Fruit fly (Drosophila melanogaster) whole organism, embryonic: ENCODE results near the gene CG16853.

ENCODE experiments used
- Asciz ChIP-seq: fragments of 200-800 bp; sonication (Bioruptor generic); optimal IDR thresholded peaks from 2 replicates; lab custom pipeline; 2017; ENCODE audit warnings: missing biosample characterization, mild to moderate bottlenecking, missing genetic modification characterization, missing genetic modification reagents
- CG1024 ChIP-seq: fragments of 200-800 bp; sonication (Bioruptor generic); IDR thresholded peaks from 2 replicates; pipeline ENCODE4 v1.3.6; 2022; ENCODE audit warnings: missing biosample characterization, missing genetic modification characterization
- CG10543 ChIP-seq: fragments of 200-800 bp; sonication (Bioruptor generic); optimal IDR thresholded peaks from 3 replicates; lab custom pipeline; 2017; ENCODE audit warnings: missing biosample characterization, mild to moderate bottlenecking, missing genetic modification characterization, moderate library complexity
- CG11085 ChIP-seq: fragments of 200-800 bp; sonication (Bioruptor generic); IDR thresholded peaks from 2 replicates; pipeline ENCODE4 v1.3.6; 2022; ENCODE audit warnings: missing biosample characterization, missing genetic modification characterization
- CG13424 ChIP-seq: fragments of 200-800 bp; sonication (Bioruptor generic); optimal IDR thresholded peaks from 2 replicates; lab custom pipeline; 2019; ENCODE audit warnings: missing biosample characterization, mild to moderate bottlenecking, missing genetic modification characterization, moderate library complexity
- CG16815 ChIP-seq: fragments of 200-800 bp; sonication (Bioruptor generic); optimal IDR thresholded peaks from 3 replicates; lab custom pipeline; 2017; ENCODE audit warnings: missing biosample characterization, mild to moderate bottlenecking, missing genetic modification characterization
- CG17328 ChIP-seq: fragments of 200-800 bp; sonication (Bioruptor generic); IDR thresholded peaks from 2 replicates; pipeline ENCODE4 v1.3.6; 2022; ENCODE audit warnings: missing biosample characterization, missing genetic modification characterization
- CG18262 ChIP-seq: fragments of 200-800 bp; optimal IDR thresholded peaks from 3 replicates; lab custom pipeline; 2019; ENCODE audit warnings: missing biosample characterization, mild to moderate bottlenecking, missing genetic modification characterization, moderate library complexity
- CG1832 ChIP-seq: fragments of 200-800 bp; sonication (Bioruptor generic); optimal IDR thresholded peaks from 2 replicates; lab custom pipeline; 2017; ENCODE audit warnings: missing biosample characterization, mild to moderate bottlenecking, missing genetic modification characterization, inconsistent platforms
- CG18619 ChIP-seq: fragments of 200-800 bp; sonication (Bioruptor generic); optimal IDR thresholded peaks from 3 replicates; lab custom pipeline; 2017; ENCODE audit warnings: missing biosample characterization, mild to moderate bottlenecking, missing genetic modification characterization
- CG2889 ChIP-seq: fragments of 200-800 bp; sonication (Bioruptor generic); IDR thresholded peaks from 3 replicates; pipeline ENCODE4 v1.3.6; 2022; ENCODE audit warnings: missing biosample characterization, missing genetic modification characterization
- CG3847 ChIP-seq: fragments of 200-800 bp; sonication (Bioruptor generic); IDR thresholded peaks from 2 replicates; pipeline ENCODE4 v1.3.6; 2022; ENCODE audit warnings: missing biosample characterization, missing genetic modification characterization
- CG42726 ChIP-seq: fragments of 200-800 bp; sonication (Bioruptor generic); IDR thresholded peaks from 2 replicates; pipeline ENCODE4 v1.3.6; 2022; ENCODE audit warnings: missing biosample characterization, missing genetic modification characterization; ENCODE audit not compliant: partially characterized antibody
- CG43689 ChIP-seq: fragments of 200-800 bp; sonication (Bioruptor generic); IDR thresholded peaks from 2 replicates; pipeline ENCODE4 v1.3.6; 2022; ENCODE audit warnings: missing biosample characterization, missing genetic modification characterization
- CG4404 ChIP-seq: fragments of 200-800 bp; sonication (Bioruptor generic); IDR thresholded peaks from 2 replicates; pipeline ENCODE4 v1.3.6; 2022; ENCODE audit warnings: missing biosample characterization, missing genetic modification characterization
- CG4707 ChIP-seq: fragments of 200-800 bp; sonication (Bioruptor generic); optimal IDR thresholded peaks from 2 replicates; lab custom pipeline; 2018; ENCODE audit warnings: missing biosample characterization, mild to moderate bottlenecking, missing genetic modification characterization, moderate library complexity
- CG5953 ChIP-seq: fragments of 200-800 bp; sonication (Bioruptor generic); IDR thresholded peaks from 2 replicates; pipeline ENCODE4 v1.3.6; 2022; ENCODE audit warnings: missing biosample characterization, missing genetic modification characterization
- CG6175 ChIP-seq: fragments of 200-800 bp; sonication (Bioruptor generic); IDR thresholded peaks from 3 replicates; pipeline ENCODE4 v1.3.6; 2022; ENCODE audit warnings: missing biosample characterization, missing genetic modification characterization
- CG6683 ChIP-seq: fragments of 200-800 bp; sonication (Bioruptor generic); optimal IDR thresholded peaks from 2 replicates; lab custom pipeline; 2017; ENCODE audit warnings: missing biosample characterization, mild to moderate bottlenecking, missing genetic modification characterization, missing genetic modification reagents
- CG6813 ChIP-seq: fragments of 200-800 bp; sonication (Bioruptor generic); optimal IDR thresholded peaks from 2 replicates; lab custom pipeline; 2017; ENCODE audit warnings: missing biosample characterization, missing genetic modification characterization, mild to moderate bottlenecking, moderate library complexity, missing genetic modification reagents
- CG8924 ChIP-seq: fragments of 200-800 bp; optimal IDR thresholded peaks from 3 replicates; lab custom pipeline; 2019; ENCODE audit warnings: missing biosample characterization, mild to moderate bottlenecking, missing genetic modification characterization, moderate library complexity
- CG9817 ChIP-seq: fragments of 200-800 bp; sonication (Bioruptor generic); optimal IDR thresholded peaks from 2 replicates; lab custom pipeline; 2018; ENCODE audit warnings: missing biosample characterization, mild to moderate bottlenecking, missing genetic modification characterization, moderate library complexity
- CHES-1-like ChIP-seq: fragments of 200-800 bp; sonication (Bioruptor generic); optimal IDR thresholded peaks from 2 replicates; lab custom pipeline; 2016; ENCODE audit warnings: missing biosample characterization, missing genetic modification characterization
- CTCF ChIP-seq: fragments of 200-800 bp; sonication (Bioruptor generic); optimal IDR thresholded peaks from 2 replicates; lab custom pipeline; 2017; ENCODE audit warnings: missing biosample characterization, mild to moderate bottlenecking, missing genetic modification characterization, moderate library complexity
- Ets65A ChIP-seq: fragments of 200-800 bp; sonication (Bioruptor generic); peaks from one replicate; lab custom pipeline; 2016; ENCODE audit warnings: missing biosample characterization, missing genetic modification characterization
- Hand ChIP-seq: fragments of 200-800 bp; sonication (Bioruptor generic); optimal IDR thresholded peaks from 2 replicates; lab custom pipeline; 2017; ENCODE audit warnings: mild to moderate bottlenecking, missing biosample characterization, missing genetic modification reagents, missing genetic modification characterization
- MTF-1 ChIP-seq: fragments of 200-800 bp; sonication (Bioruptor generic); optimal IDR thresholded peaks from 2 replicates; lab custom pipeline; 2018; ENCODE audit warnings: missing biosample characterization, mild to moderate bottlenecking, missing genetic modification characterization, borderline replicate concordance
- Mrtf ChIP-seq: fragments of 200-800 bp; sonication (Bioruptor generic); IDR thresholded peaks from 3 replicates; pipeline ENCODE4 v1.3.6; 2022; ENCODE audit warnings: missing biosample characterization, missing genetic modification characterization
- Myb ChIP-seq: fragments of 200-800 bp; sonication (Bioruptor generic); optimal IDR thresholded peaks from 2 replicates; lab custom pipeline; 2016; ENCODE audit warnings: missing biosample characterization, missing genetic modification characterization
- Nf-YC ChIP-seq: fragments of 200-800 bp; optimal IDR thresholded peaks from 3 replicates; lab custom pipeline; 2019; ENCODE audit warnings: missing biosample characterization, mild to moderate bottlenecking, missing genetic modification characterization, moderate library complexity
- Sox100B ChIP-seq: fragments of 200-800 bp; sonication (Bioruptor generic); optimal IDR thresholded peaks from 3 replicates; lab custom pipeline; 2018; ENCODE audit warnings: missing biosample characterization, mild to moderate bottlenecking, missing genetic modification characterization
- Usf ChIP-seq: fragments of 200-800 bp; sonication (Bioruptor generic); optimal IDR thresholded peaks from 2 replicates; lab custom pipeline; 2017; ENCODE audit warnings: missing genotype, missing biosample characterization, missing genetic modification characterization
- Xbp1 ChIP-seq: fragments of 200-800 bp; sonication (Bioruptor generic); optimal IDR thresholded peaks from 3 replicates; lab custom pipeline; 2016; ENCODE audit warnings: missing biosample characterization, mild to moderate bottlenecking, missing genetic modification characterization
- amos ChIP-seq: fragments of 200-800 bp; sonication (Bioruptor generic); IDR thresholded peaks from 2 replicates; pipeline ENCODE4 v1.3.6; 2022; ENCODE audit warnings: missing biosample characterization, missing genetic modification characterization; ENCODE audit not compliant: partially characterized antibody
- az2 ChIP-seq: fragments of 200-800 bp; sonication (Bioruptor generic); optimal IDR thresholded peaks from 3 replicates; lab custom pipeline; 2016; ENCODE audit warnings: missing biosample characterization, missing genetic modification characterization
- dimm ChIP-seq: fragments of 200-800 bp; sonication (Bioruptor generic); IDR thresholded peaks from 2 replicates; pipeline ENCODE4 v1.3.6; 2022; ENCODE audit warnings: missing biosample characterization, missing genetic modification characterization
- dmrt99B ChIP-seq: fragments of 200-800 bp; sonication (Bioruptor generic); optimal IDR thresholded peaks from 2 replicates; lab custom pipeline; 2018; ENCODE audit warnings: missing biosample characterization, mild to moderate bottlenecking, missing genetic modification characterization, moderate library complexity
- exex ChIP-seq: fragments of 200-800 bp; sonication (Bioruptor generic); optimal IDR thresholded peaks from 4 replicates; lab custom pipeline; 2018; ENCODE audit warnings: missing biosample characterization, mild to moderate bottlenecking, missing genetic modification characterization, moderate library complexity
- gcm ChIP-seq: fragments of 200-800 bp; sonication (Bioruptor generic); optimal IDR thresholded peaks from 2 replicates; lab custom pipeline; 2019; ENCODE audit warnings: missing biosample characterization, mild to moderate bottlenecking, missing genetic modification characterization, moderate library complexity
- gfzf ChIP-seq: fragments of 200-800 bp; sonication (Bioruptor generic); optimal IDR thresholded peaks from 2 replicates; lab custom pipeline; 2016; ENCODE audit warnings: missing biosample characterization, mild to moderate bottlenecking, missing genetic modification characterization, moderate library complexity
- hb ChIP-seq: fragments of 200-800 bp; sonication (Bioruptor generic); IDR thresholded peaks from 3 replicates; pipeline ENCODE4 v1.3.6; 2022; ENCODE audit warnings: missing biosample characterization, missing genetic modification characterization; ENCODE audit not compliant: partially characterized antibody
- knrl ChIP-seq: fragments of 200-800 bp; sonication (Bioruptor generic); IDR thresholded peaks from 3 replicates; pipeline ENCODE4 v1.3.6; 2022; ENCODE audit warnings: missing biosample characterization, missing genetic modification characterization; ENCODE audit not compliant: partially characterized antibody
- lbe ChIP-seq: fragments of 200-800 bp; sonication (Bioruptor generic); optimal IDR thresholded peaks from 2 replicates; lab custom pipeline; 2016; ENCODE audit warnings: missing biosample characterization, mild to moderate bottlenecking, missing genetic modification characterization
- phol ChIP-seq: fragments of 200-800 bp; sonication (Bioruptor generic); optimal IDR thresholded peaks from 3 replicates; lab custom pipeline; 2018; ENCODE audit warnings: missing biosample characterization, mild to moderate bottlenecking, missing genetic modification characterization, moderate library complexity
- run ChIP-seq: fragments of 200-800 bp; sonication (Bioruptor generic); optimal IDR thresholded peaks from 3 replicates; lab custom pipeline; 2018; ENCODE audit warnings: missing biosample characterization, mild to moderate bottlenecking, missing genetic modification characterization
- sim ChIP-seq: fragments of 200-800 bp; sonication (Bioruptor generic); IDR thresholded peaks from 2 replicates; pipeline ENCODE4 v1.3.6; 2022; ENCODE audit warnings: missing biosample characterization, missing genetic modification characterization
- sima ChIP-seq: fragments of 200-800 bp; sonication (Bioruptor generic); optimal IDR thresholded peaks from 2 replicates; lab custom pipeline; 2016; ENCODE audit warnings: missing biosample characterization, missing genetic modification characterization
- ttk ChIP-seq: fragments of 200-800 bp; sonication (Bioruptor generic); IDR thresholded peaks from 2 replicates; pipeline ENCODE4 v2.1.2; 2022; ENCODE audit warnings: missing biosample characterization, missing genetic modification characterization
- vvl ChIP-seq: fragments of 200-800 bp; sonication (Bioruptor generic); IDR thresholded peaks from 2 replicates; pipeline ENCODE4 v1.3.6; 2022; ENCODE audit warnings: missing biosample characterization, missing genetic modification characterization
- zfh1 ChIP-seq: fragments of 200-800 bp; sonication (Bioruptor generic); IDR thresholded peaks from 3 replicates; pipeline ENCODE4 v1.3.6; 2022; ENCODE audit warnings: missing biosample characterization, missing genetic modification characterization

Gene CG16853

DNA sequence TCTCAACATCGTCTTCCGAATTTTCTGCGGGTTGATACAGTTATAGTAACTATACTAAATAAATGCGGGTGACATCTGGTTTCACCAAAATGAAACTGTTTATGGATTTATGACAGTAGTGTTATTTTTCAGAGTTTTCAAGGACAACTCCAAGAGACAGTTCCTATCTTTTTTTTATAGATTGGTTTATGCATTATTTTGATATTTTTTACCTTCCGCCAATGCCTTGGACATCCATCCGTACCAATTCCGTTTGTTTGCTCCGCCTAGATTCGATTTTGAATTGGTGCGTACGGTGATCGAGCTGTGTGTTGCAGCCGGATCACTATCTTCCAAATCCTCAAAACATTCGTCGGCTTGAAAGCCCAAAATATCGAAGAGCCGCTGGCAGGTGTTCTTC lies at the start of gene CG16853:
Gene CG16853, plus strand, starts transcription at position 301 of the 400 bp plus-strand sequence.
- TF ChIP-seq dmrt99B (tag; lab: Kevin White, UChicago) (no peak), zfh1 (GFP tag; lab: Robert Waterston, UW) (no peak), CG6175 (GFP tag; lab: Robert Waterston, UW) (no peak), ttk (no peak), Myb (no peak), exex (no peak), Hand (no peak), run (tag; lab: Kevin White, UChicago) (no peak), CG2889 (no peak), vvl (GFP tag; lab: Robert Waterston, UW) (no peak), dimm (GFP tag; lab: Robert Waterston, UW) (no peak), sima (GFP tag; lab: Kevin White, UChicago) (no peak), CG16815 (GFP tag; lab: Kevin White, UChicago) (no peak), CG18619 (GFP tag; lab: Kevin White, UChicago) (no peak), Mrtf (GFP tag; lab: Robert Waterston, UW) (no peak), az2 (GFP tag; lab: Kevin White, UChicago) (no peak), CG6813 (GFP tag; lab: Kevin White, UChicago) (no peak), CG1832 (GFP tag; lab: Kevin White, UChicago) (no peak), CG18262 (tag; lab: Kevin White, UChicago) (no peak), CG3847 (GFP tag; lab: Robert Waterston, UW) (no peak)
- TF ChIP-seq, all 482 proteins: peak for 0

DNA sequence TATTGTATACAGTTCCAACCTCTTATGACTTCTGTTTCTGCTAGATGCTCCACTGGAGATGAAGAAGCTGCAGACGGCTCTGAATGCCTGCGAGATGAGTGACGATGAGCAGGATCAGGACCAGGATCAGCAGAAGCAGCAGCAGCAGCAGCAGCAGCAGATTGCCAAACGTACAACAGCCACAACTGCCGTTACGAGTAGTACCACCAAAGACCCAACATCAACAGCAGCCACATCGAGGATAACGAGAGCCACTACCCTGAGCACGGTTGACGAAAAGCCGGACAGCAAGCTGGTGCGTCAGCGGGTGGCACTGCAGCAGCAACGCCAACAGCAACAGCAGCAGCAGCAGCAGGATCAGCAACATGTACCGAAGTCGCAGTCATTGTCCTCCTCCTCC lies 44.2 kb upstream of the CG16853 start:
- TF ChIP-seq Ets65A (GFP tag; lab: Kevin White, UChicago) (peak; percentile 69), Nf-YC (no peak)

DNA sequence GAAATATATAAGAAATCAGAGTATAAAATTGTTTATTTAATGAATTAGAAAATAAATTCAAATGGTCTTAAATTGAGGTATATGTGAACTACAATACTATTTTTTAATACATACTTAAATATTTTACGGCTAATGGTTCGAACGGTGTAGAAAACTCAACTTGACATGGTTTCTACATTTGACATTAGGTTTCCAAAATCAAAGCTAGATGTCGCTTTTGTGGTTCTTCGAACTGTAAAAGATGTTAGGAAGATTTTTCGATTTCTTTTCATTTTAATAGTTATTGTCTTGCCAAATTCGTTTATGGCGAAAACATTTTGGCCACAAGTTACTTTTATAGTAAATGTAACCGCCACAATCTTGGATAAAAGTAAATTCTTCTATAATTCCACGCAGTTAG lies 41.7 kb upstream of the CG16853 start:
- TF ChIP-seq Xbp1 (peak; percentile 13), Asciz (GFP tag; lab: Kevin White, UChicago) (no peak), CG4404 (GFP tag; lab: Robert Waterston, UW) (no peak), gcm (no peak), CG1024 (no peak), CG43689 (GFP tag; lab: Robert Waterston, UW) (no peak), Usf (GFP tag; lab: Kevin White, UChicago) (no peak), CG42726 (GFP tag; lab: Robert Waterston, UW) (peak; percentile 80), hb (GFP tag; lab: Robert Waterston, UW) (peak; percentile 53; the same call in 1 of the 3 replicates), gfzf (GFP tag; lab: Kevin White, UChicago) (no peak), MTF-1 (GFP tag; lab: Kevin White, UChicago) (no peak), CHES-1-like (GFP tag; lab: Kevin White, UChicago) (no peak), phol (tag; lab: Kevin White, UChicago) (no peak), CG5953 (GFP tag; lab: Robert Waterston, UW) (no peak), Sox100B (no peak), knrl (peak; percentile 43; the same call in 1 of the 3 replicates), CG10543 (GFP tag; lab: Kevin White, UChicago) (no peak), CG13424 (no peak), CG6683 (GFP tag; lab: Kevin White, UChicago) (no peak), amos (GFP tag; lab: Robert Waterston, UW) (peak; percentile 70), CG4707 (GFP tag; lab: Kevin White, UChicago) (no peak), CG9817 (tag; lab: Kevin White, UChicago) (no peak), CTCF (peak; percentile 92), CG11085 (no peak), CG17328 (GFP tag; lab: Robert Waterston, UW) (no peak), CG8924 (tag; lab: Kevin White, UChicago) (no peak), lbe (no peak), sim (no peak)
